Worm (Caenorhabditis elegans): ENCODE measurements around the gene cgt-1.
"Not testable (repeated sequence)": the region's sequence is repeated elsewhere in the genome, so short reads cannot be mapped to it uniquely, and the experiment has no call there.

DNA sequence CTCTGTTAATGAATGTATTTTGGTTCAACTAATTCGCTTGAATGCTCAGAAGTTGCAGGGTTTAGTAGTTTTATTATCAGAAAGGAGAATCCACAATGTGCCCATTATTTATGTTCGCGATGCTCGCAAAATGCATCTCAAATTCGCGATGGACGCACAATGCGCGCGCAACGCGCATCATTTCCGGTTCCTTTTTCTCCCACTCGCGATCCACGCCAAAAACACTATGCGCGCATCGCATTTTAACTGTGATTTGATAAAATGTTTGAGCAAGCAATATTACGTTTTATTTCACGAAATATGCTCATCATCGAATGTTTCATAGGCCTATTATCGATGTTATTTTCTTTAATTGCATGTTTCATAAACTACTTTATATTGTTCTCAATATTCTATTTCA, 41.2 kb upstream of the cgt-1 start, which contains the start of gene srbc-77:
- TF ChIP-seq dao-5, him-1, W03F9.2 (tag; optimal IDR thresholded peaks at IDR 0.05): not testable (repeated sequence)
